Fruit fly (Drosophila melanogaster): ENCODE data around the gene CG1801.
A peak's percentile ranks its signal among the peaks of the same experiment; 100 is the strongest.

Gene CG1801

DNA sequence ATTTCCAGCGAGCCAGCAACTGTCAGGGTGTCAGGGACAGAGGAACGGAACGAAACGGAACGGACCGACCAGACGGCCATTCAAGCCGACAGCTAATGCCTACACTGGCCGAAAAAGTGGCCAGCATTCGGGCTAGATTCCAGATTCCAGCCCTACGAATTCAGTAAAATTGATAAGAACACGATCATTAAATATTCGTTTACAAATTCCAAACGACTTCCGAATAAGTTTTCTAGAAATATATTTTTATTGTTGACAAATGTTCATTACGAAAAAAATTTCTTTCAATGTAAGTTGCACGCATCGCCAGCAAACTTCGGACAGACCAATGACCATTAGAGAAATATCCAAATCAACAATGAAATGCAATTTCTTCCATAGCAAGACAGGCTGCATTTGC is 51.9 kb downstream of the CG1801 start (continued):
- no peak for TF ChIP-seq CG9139 (GFP tag; optimal IDR thresholded peaks at IDR 0.05)
- no peak for TF ChIP-seq CG4318 (GFP tag; optimal IDR thresholded peaks at IDR 0.05)
- TF ChIP-seq net (GFP tag; optimal IDR thresholded peaks at IDR 0.05), result no peak
- TF ChIP-seq CG11294 (GFP tag; IDR thresholded peaks at IDR 0.05), result no peak
- TF ChIP-seq svp (GFP tag), result no peak
- peak; percentile 39 for TF ChIP-seq Hr4 (GFP tag; optimal IDR thresholded peaks at IDR 0.05)
- no peak for TF ChIP-seq cyc (GFP tag; optimal IDR thresholded peaks at IDR 0.05)
- TF ChIP-seq CG3919 (GFP tag; optimal IDR thresholded peaks at IDR 0.05), result no peak
- TF ChIP-seq CG10631 (GFP tag; optimal IDR thresholded peaks at IDR 0.05), result peak; percentile 5
- peak; percentile 52 for TF ChIP-seq CG32006 (GFP tag; optimal IDR thresholded peaks at IDR 0.05)
- TF ChIP-seq pdm3 (GFP tag; optimal IDR thresholded peaks at IDR 0.05), result peak; percentile 10
- no peak for TF ChIP-seq CG6854 (GFP tag; optimal IDR thresholded peaks at IDR 0.05)
- no peak for TF ChIP-seq acj6 (GFP tag; optimal IDR thresholded peaks at IDR 0.05)
- TF ChIP-seq CG7368 (GFP tag; optimal IDR thresholded peaks at IDR 0.05), result no peak
- TF ChIP-seq CG6792 (GFP tag; optimal IDR thresholded peaks at IDR 0.05), result no peak
- TF ChIP-seq spab (GFP tag; optimal IDR thresholded peaks at IDR 0.05), result no peak
- no peak for TF ChIP-seq Hr39 (GFP tag; optimal IDR thresholded peaks at IDR 0.05)
- TF ChIP-seq esn (GFP tag; optimal IDR thresholded peaks at IDR 0.05), result no peak
- no peak for TF ChIP-seq Met (GFP tag; optimal IDR thresholded peaks at IDR 0.05)
- peak; percentile 56; the same call in 1 of the 3 replicates for TF ChIP-seq eg (GFP tag; IDR thresholded peaks at IDR 0.05)
- TF ChIP-seq lz (GFP tag; optimal IDR thresholded peaks at IDR 0.05), result no peak
- TF ChIP-seq Smox (GFP tag; optimal IDR thresholded peaks at IDR 0.05), result no peak
- no peak for TF ChIP-seq topi (GFP tag; optimal IDR thresholded peaks at IDR 0.05)
- TF ChIP-seq fkh (GFP tag; optimal IDR thresholded peaks at IDR 0.05), result no peak
- TF ChIP-seq CG11762 (GFP tag; optimal IDR thresholded peaks at IDR 0.05; ENCODE audit: insufficient read depth), result no peak
- no peak for TF ChIP-seq CG8319 (GFP tag; optimal IDR thresholded peaks at IDR 0.05)
- TF ChIP-seq CG8119 (GFP tag; IDR thresholded peaks at IDR 0.05), result peak; percentile 47; the same call in 1 of the 3 replicates
- TF ChIP-seq CG8632 (GFP tag; optimal IDR thresholded peaks at IDR 0.05), result no peak
- no peak for TF ChIP-seq CG11902 (GFP tag; optimal IDR thresholded peaks at IDR 0.05)
- TF ChIP-seq dsx (GFP tag; optimal IDR thresholded peaks at IDR 0.05; ENCODE audit: poor library complexity, severe bottlenecking), result no peak
- TF ChIP-seq Hr38 (GFP tag; optimal IDR thresholded peaks at IDR 0.05), result no peak
- no peak for TF ChIP-seq CG34406 (GFP tag; optimal IDR thresholded peaks at IDR 0.05)
- TF ChIP-seq CG31627 (GFP tag; optimal IDR thresholded peaks at IDR 0.05), result no peak
- TF ChIP-seq OdsH (GFP tag; optimal IDR thresholded peaks at IDR 0.05), result peak; percentile 20
- TF ChIP-seq Eip93F (GFP tag; optimal IDR thresholded peaks at IDR 0.05), result no peak
